Worm (Caenorhabditis elegans) whole organism, L1 larva: ENCODE data around the gene clec-179.

Source experiments
- C34B4.2 ChIP-seq: sonication (generic microtip); optimal IDR thresholded peaks from 2 replicates; lab custom pipeline; 2017; ENCODE audit warnings: mild to moderate bottlenecking, missing genetic modification characterization, missing compliant biosample characterization
- F16B12.6 ChIP-seq: fragments of 150-350 bp; optimal IDR thresholded peaks from 2 replicates; lab custom pipeline; 2014; ENCODE audit warnings: missing biosample characterization, missing genetic modification characterization
- blmp-1 ChIP-seq: fragments of 150-350 bp; optimal IDR thresholded peaks from 2 replicates; lab custom pipeline; 2014; ENCODE audit warnings: missing biosample characterization, missing genetic modification characterization
- ceh-82 ChIP-seq, 3 experiments: fragments of 150-350 bp in 1 of 3; sonication (generic microtip) in 2 of 3; optimal IDR thresholded peaks; 2 replicates each; lab custom pipeline; 2014 to 2017; ENCODE audit warnings: missing biosample characterization in 3 of 3, missing genetic modification characterization in 3 of 3
- dpl-1 ChIP-seq, 3 experiments: fragments of 150-350 bp in 2 of 3; sonication (generic microtip) in 1 of 3; optimal IDR thresholded peaks; 2 replicates each; lab custom pipeline; 2014 to 2017; ENCODE audit warnings: missing biosample characterization in 3 of 3, missing genetic modification characterization in 3 of 3, missing genetic modification reagents in 3 of 3
- dsc-1 ChIP-seq: sonication (generic microtip); optimal IDR thresholded peaks from 2 replicates; lab custom pipeline; 2016; ENCODE audit warnings: mild to moderate bottlenecking, missing genetic modification characterization, missing compliant biosample characterization
- efl-1 ChIP-seq, 4 experiments: fragments of 150-350 bp; optimal IDR thresholded peaks in 3 of 4; peaks in 1 of 4; 1 replicate in 1 of 4; 2 replicates in 3 of 4; lab custom pipeline; 2014; ENCODE audit warnings: missing biosample characterization in 2 of 4, missing genetic modification characterization in 2 of 4, missing genetic modification reagents in 2 of 4
- fkh-8 ChIP-seq: sonication (generic microtip); optimal IDR thresholded peaks from 2 replicates; lab custom pipeline; 2016; ENCODE audit warnings: mild to moderate bottlenecking, missing genetic modification characterization, missing compliant biosample characterization
- hlh-17 ChIP-seq: fragments of 200-800 bp; sonication (Bioruptor generic); optimal IDR thresholded peaks from 2 replicates; lab custom pipeline; 2018; ENCODE audit warnings: missing genetic modification characterization, mild to moderate bottlenecking, missing compliant biosample characterization, moderate library complexity, borderline replicate concordance
- hlh-4 ChIP-seq: sonication (generic microtip); optimal IDR thresholded peaks from 2 replicates; lab custom pipeline; 2016; ENCODE audit warnings: mild to moderate bottlenecking, missing genetic modification characterization, missing compliant biosample characterization
- irx-1 ChIP-seq: sonication (generic microtip); optimal IDR thresholded peaks from 2 replicates; lab custom pipeline; 2016; ENCODE audit warnings: missing genetic modification characterization, missing compliant biosample characterization
- isw-1 ChIP-seq: fragments of 200-800 bp; sonication (Bioruptor generic); IDR thresholded peaks from 2 replicates; pipeline ENCODE4 v1.3.6; 2022; ENCODE audit warnings: missing genetic modification characterization, missing compliant biosample characterization
- lin-13 ChIP-seq: fragments of 150-350 bp; optimal IDR thresholded peaks from 2 replicates; lab custom pipeline; 2014; ENCODE audit warnings: missing biosample characterization, missing genetic modification reagents, missing genetic modification characterization
- lin-14 ChIP-seq: fragments of 200-800 bp; sonication (Bioruptor generic); optimal IDR thresholded peaks from 2 replicates; lab custom pipeline; 2018; ENCODE audit warnings: mild to moderate bottlenecking, missing genetic modification characterization, moderate library complexity, missing compliant biosample characterization
- lin-15B ChIP-seq: fragments of 150-350 bp; sonication (generic microtip); optimal IDR thresholded peaks from 3 replicates; lab custom pipeline; 2014; ENCODE audit warnings: missing biosample characterization, missing genetic modification characterization
- lin-35 ChIP-seq, 2 experiments: fragments of 150-350 bp; optimal IDR thresholded peaks; 2 replicates each; lab custom pipeline; 2014; ENCODE audit warnings: missing biosample characterization in 2 of 2, missing genetic modification characterization in 2 of 2, missing genetic modification reagents in 2 of 2
- lir-3 ChIP-seq: sonication (generic microtip); optimal IDR thresholded peaks from 2 replicates; lab custom pipeline; 2016; ENCODE audit warnings: mild to moderate bottlenecking, missing genetic modification characterization, moderate library complexity, missing compliant biosample characterization; ENCODE audit not compliant: poor library complexity
- lsy-2 ChIP-seq, 2 experiments: fragments of 150-350 bp; optimal IDR thresholded peaks; 2 replicates each; lab custom pipeline; 2014; ENCODE audit warnings: missing biosample characterization in 2 of 2, missing genetic modification characterization in 2 of 2
- mab-9 ChIP-seq: fragments of 200-800 bp; sonication (Bioruptor generic); IDR thresholded peaks from 2 replicates; pipeline ENCODE4 v1.3.6; 2022; ENCODE audit warnings: missing genetic modification reagents, missing genetic modification characterization, missing compliant biosample characterization
- mep-1 ChIP-seq: fragments of 150-350 bp; optimal IDR thresholded peaks from 2 replicates; lab custom pipeline; 2014; ENCODE audit warnings: missing biosample characterization, missing genetic modification characterization
- nhr-20 ChIP-seq: sonication (generic microtip); optimal IDR thresholded peaks from 2 replicates; lab custom pipeline; 2016; ENCODE audit warnings: mild to moderate bottlenecking, missing genetic modification characterization, missing compliant biosample characterization
- nhr-237 ChIP-seq: fragments of 150-350 bp; optimal IDR thresholded peaks from 2 replicates; lab custom pipeline; 2014; ENCODE audit warnings: missing biosample characterization, missing genetic modification characterization
- nhr-28 ChIP-seq: fragments of 150-350 bp; optimal IDR thresholded peaks from 2 replicates; lab custom pipeline; 2014; ENCODE audit warnings: missing biosample characterization, missing genetic modification characterization
- nhr-47 ChIP-seq: sonication (generic microtip); optimal IDR thresholded peaks from 2 replicates; lab custom pipeline; 2016; ENCODE audit warnings: mild to moderate bottlenecking, missing genetic modification characterization, moderate library complexity, missing compliant biosample characterization
- nhr-71 ChIP-seq: sonication (generic microtip); optimal IDR thresholded peaks from 2 replicates; lab custom pipeline; 2016; ENCODE audit warnings: mild to moderate bottlenecking, missing genetic modification characterization, moderate library complexity, missing compliant biosample characterization
- nhr-85 ChIP-seq: sonication (generic microtip); peaks from one replicate; lab custom pipeline; 2016; ENCODE audit warnings: missing genetic modification characterization, inconsistent platforms, missing compliant biosample characterization
- pag-3 ChIP-seq: sonication (generic microtip); optimal IDR thresholded peaks from 2 replicates; lab custom pipeline; 2017; ENCODE audit warnings: missing genetic modification characterization, mild to moderate bottlenecking, missing compliant biosample characterization, antibody characterized with exemption, borderline replicate concordance; ENCODE audit not compliant: insufficient read depth
- pqm-1 ChIP-seq: sonication (generic microtip); optimal IDR thresholded peaks from 3 replicates; lab custom pipeline; 2017; ENCODE audit warnings: missing biosample characterization, missing genetic modification characterization
- rnt-1 ChIP-seq: sonication (generic microtip); optimal IDR thresholded peaks from 2 replicates; lab custom pipeline; 2016; ENCODE audit warnings: mild to moderate bottlenecking, missing genetic modification characterization, moderate library complexity, missing compliant biosample characterization
- skn-1 ChIP-seq: fragments of 150-350 bp; optimal IDR thresholded peaks from 2 replicates; lab custom pipeline; 2014; ENCODE audit warnings: missing biosample characterization, missing genetic modification characterization
- snpc-4 ChIP-seq: fragments of 150-350 bp; optimal IDR thresholded peaks from 2 replicates; lab custom pipeline; 2014; ENCODE audit warnings: missing biosample characterization, missing genetic modification characterization
- snu-23 ChIP-seq: sonication (generic microtip); optimal IDR thresholded peaks from 2 replicates; lab custom pipeline; 2016; ENCODE audit warnings: missing genetic modification characterization, missing compliant biosample characterization
- sptf-1 ChIP-seq: fragments of 150-350 bp; optimal IDR thresholded peaks from 2 replicates; lab custom pipeline; 2014; ENCODE audit warnings: missing biosample characterization, missing genetic modification characterization
- sup-37 ChIP-seq: fragments of 200-800 bp; sonication (Bioruptor generic); optimal IDR thresholded peaks from 2 replicates; lab custom pipeline; 2018; ENCODE audit warnings: mild to moderate bottlenecking, missing genetic modification characterization, missing compliant biosample characterization
- swsn-7 ChIP-seq: sonication (generic microtip); optimal IDR thresholded peaks from 2 replicates; lab custom pipeline; 2016; ENCODE audit warnings: missing genetic modification characterization, missing compliant biosample characterization
- unc-130 ChIP-seq: fragments of 150-350 bp; optimal IDR thresholded peaks from 2 replicates; lab custom pipeline; 2017; ENCODE audit warnings: missing biosample characterization, missing genetic modification characterization, inconsistent platforms
- unc-30 ChIP-seq: sonication (generic microtip); optimal IDR thresholded peaks from 2 replicates; lab custom pipeline; 2017; ENCODE audit warnings: missing biosample characterization, missing genetic modification characterization
- unc-98 ChIP-seq: fragments of 200-800 bp; sonication (Bioruptor generic); IDR thresholded peaks from 2 replicates; pipeline ENCODE4 v1.3.6; 2022; ENCODE audit warnings: missing genetic modification characterization, missing compliant biosample characterization
- xbp-1 ChIP-seq: sonication (generic microtip); optimal IDR thresholded peaks from 2 replicates; lab custom pipeline; 2016; ENCODE audit warnings: missing genetic modification characterization, missing compliant biosample characterization
- zag-1 ChIP-seq: fragments of 150-350 bp; optimal IDR thresholded peaks from 2 replicates; lab custom pipeline; 2014; ENCODE audit warnings: missing biosample characterization, missing genetic modification characterization
- zip-4 ChIP-seq: fragments of 200-800 bp; sonication (Bioruptor generic); optimal IDR thresholded peaks from 2 replicates; lab custom pipeline; 2018; ENCODE audit warnings: mild to moderate bottlenecking, missing genetic modification characterization, moderate library complexity, missing compliant biosample characterization
- ztf-4 ChIP-seq: fragments of 150-350 bp; optimal IDR thresholded peaks from 2 replicates; lab custom pipeline; 2014; ENCODE audit warnings: missing biosample characterization, missing genetic modification characterization

The clec-179 gene

ce11 chrIV:7152409-7152808 lies 32.1 kb downstream of the clec-179 start, which contains the start of gene col-113:
Gene col-113 (minus strand): TSS chrIV:7152509.
- TF ChIP-seq lin-13 (GFP tag; lab: Kevin White, UChicago) (no peak), pag-3 (tag; lab: Kevin White, UChicago) (no peak), nhr-85 (tag; lab: Kevin White, UChicago) (peak; percentile 55)

DNA sequence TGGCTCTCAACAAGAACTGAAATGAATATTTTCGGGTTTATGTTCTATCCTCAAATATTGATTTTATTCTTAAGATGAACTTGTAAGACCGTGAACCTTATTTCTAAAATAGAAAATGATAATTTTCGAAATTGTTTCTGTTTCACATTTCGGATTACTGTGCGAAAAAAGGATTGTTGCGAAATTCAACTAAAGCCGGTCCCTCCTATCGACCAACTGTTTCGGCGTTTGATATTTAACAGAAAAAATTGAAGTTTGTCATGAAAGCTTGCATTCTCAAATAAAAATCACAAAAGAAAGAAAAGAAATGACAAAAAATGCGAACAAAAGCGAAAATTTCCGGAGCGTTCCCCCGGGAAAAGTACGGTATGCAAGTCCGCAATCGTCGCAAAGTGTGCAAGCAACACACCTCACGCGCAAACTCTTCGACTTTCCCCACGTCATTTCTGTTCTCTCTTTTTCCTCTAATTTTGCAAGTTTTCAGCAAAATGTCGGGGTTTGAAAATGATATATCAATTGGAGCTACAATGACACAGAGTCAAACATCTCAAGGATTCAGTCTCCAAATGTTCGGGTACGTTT lies 35.4 kb downstream of the clec-179 start, which contains the start of gene C34D4.4:
Gene C34D4.4 (plus strand): TSS at position 342 of the 582 bp plus-strand sequence.
- TF ChIP-seq fkh-8 (tag; lab: Kevin White, UChicago), result peak; percentile 31
- TF ChIP-seq snu-23, result peak; percentile 47
- TF ChIP-seq sptf-1 (tag; lab: Kevin White, UChicago), result no peak
- no peak for TF ChIP-seq ztf-4 (tag; lab: Kevin White, UChicago)
- no peak for TF ChIP-seq zag-1 (tag; lab: Kevin White, UChicago)
- peak; percentile 9 for TF ChIP-seq xbp-1 (tag; lab: Kevin White, UChicago)
- no peak for TF ChIP-seq sup-37 (GFP tag; lab: Kevin White, UChicago)
- TF ChIP-seq nhr-237, result no peak
- TF ChIP-seq nhr-20 (tag; lab: Kevin White, UChicago), result peak; percentile 14
- TF ChIP-seq ceh-82 (tag; optimal IDR thresholded peaks at IDR 0.05; lab: Kevin White, UChicago), result peak in 2 of 3 experiments; percentile 3 to 48
- peak; percentile 22 for TF ChIP-seq unc-130 (tag; lab: Kevin White, UChicago)
- no peak for TF ChIP-seq irx-1 (tag; lab: Kevin White, UChicago)
- TF ChIP-seq dsc-1, result no peak
- peak; percentile 32 to 60 (median 58) for TF ChIP-seq dpl-1 (GFP tag; optimal IDR thresholded peaks at IDR 0.05; lab: Kevin White, UChicago)
- TF ChIP-seq hlh-17 (GFP tag; lab: Kevin White, UChicago), result no peak
- peak; percentile 35 for TF ChIP-seq lin-15B
- peak; percentile 61 to 64 for TF ChIP-seq efl-1 (optimal IDR thresholded peaks at IDR 0.05; lab: Kevin White, UChicago)
- peak; percentile 61 to 95 for TF ChIP-seq efl-1 (GFP tag; optimal IDR thresholded peaks at IDR 0.05 in 1 of 2; lab: Kevin White, UChicago)
- no peak for TF ChIP-seq nhr-28 (tag; lab: Kevin White, UChicago)
- no peak for TF ChIP-seq nhr-85 (tag; lab: Kevin White, UChicago)
- TF ChIP-seq rnt-1, result peak; percentile 19
- TF ChIP-seq unc-98, result no peak
- TF ChIP-seq lin-13 (GFP tag; lab: Kevin White, UChicago), result peak; percentile 15
- TF ChIP-seq zip-4 (GFP tag; lab: Kevin White, UChicago), result peak; percentile 61
- peak; percentile 57 to 72 for TF ChIP-seq lin-35 (GFP tag; optimal IDR thresholded peaks at IDR 0.05; lab: Kevin White, UChicago)
- TF ChIP-seq skn-1, result peak; percentile 39
- no peak for TF ChIP-seq mab-9 (GFP tag; lab: Robert Waterston, UW)
- peak; percentile 65 for TF ChIP-seq blmp-1
- TF ChIP-seq isw-1 (GFP tag; lab: Robert Waterston, UW), result peak; percentile 17; the same call in 1 of the 2 replicates
- TF ChIP-seq C34B4.2 (tag; lab: Kevin White, UChicago), result no peak
- TF ChIP-seq F16B12.6, result peak; percentile 92
- TF ChIP-seq lin-14 (GFP tag; lab: Kevin White, UChicago), result peak; percentile 53
- no peak for TF ChIP-seq unc-30 (tag; lab: Kevin White, UChicago)
- peak; percentile 20 for TF ChIP-seq mep-1 (tag; lab: Kevin White, UChicago)
- no peak for TF ChIP-seq lir-3
- TF ChIP-seq nhr-47 (tag; lab: Kevin White, UChicago), result peak; percentile 45
- TF ChIP-seq snpc-4 (tag; lab: Kevin White, UChicago), result peak; percentile 3
- TF ChIP-seq hlh-4, result no peak
- peak; percentile 90 to 98 for TF ChIP-seq lsy-2 (tag; optimal IDR thresholded peaks at IDR 0.05; lab: Kevin White, UChicago)
- TF ChIP-seq swsn-7, result no peak
- TF ChIP-seq nhr-71, result peak; percentile 36
- TF ChIP-seq pqm-1 (tag; lab: Kevin White, UChicago), result no peak
